Fruit fly (Drosophila melanogaster) whole organism, prepupa: ENCODE data around the gene CG13855.

Source experiments
- Blimp-1 ChIP-seq: fragments of 200-800 bp; sonication (Bioruptor generic); optimal IDR thresholded peaks from 3 replicates; lab custom pipeline; 2017; ENCODE audit warnings: missing biosample characterization, missing genetic modification characterization, mild to moderate bottlenecking, moderate library complexity, missing genetic modification reagents
- CG10631 ChIP-seq: fragments of 200-800 bp; sonication (Bioruptor generic); optimal IDR thresholded peaks from 2 replicates; lab custom pipeline; 2016; ENCODE audit warnings: missing biosample characterization, missing genetic modification characterization
- CG10669 ChIP-seq: fragments of 200-800 bp; sonication (Bioruptor generic); optimal IDR thresholded peaks from 3 replicates; lab custom pipeline; 2018; ENCODE audit warnings: missing biosample characterization, mild to moderate bottlenecking, missing genetic modification characterization, moderate library complexity
- CG15336 ChIP-seq: fragments of 200-800 bp; sonication (Bioruptor generic); IDR thresholded peaks from 2 replicates; pipeline ENCODE4 v1.3.6; 2022; ENCODE audit warnings: missing biosample characterization, missing genetic modification characterization
- CG1621 ChIP-seq: fragments of 200-800 bp; sonication (Bioruptor generic); optimal IDR thresholded peaks from 3 replicates; lab custom pipeline; 2018; ENCODE audit warnings: missing biosample characterization, mild to moderate bottlenecking, missing genetic modification characterization
- CG16779 ChIP-seq: fragments of 200-800 bp; sonication (Bioruptor generic); optimal IDR thresholded peaks from 3 replicates; lab custom pipeline; 2017; ENCODE audit warnings: missing biosample characterization, mild to moderate bottlenecking, missing genetic modification characterization
- CG3032 ChIP-seq: fragments of 200-800 bp; optimal IDR thresholded peaks from 2 replicates; lab custom pipeline; 2019; ENCODE audit warnings: missing biosample characterization, mild to moderate bottlenecking, missing genetic modification characterization, moderate library complexity
- CG31627 ChIP-seq: fragments of 200-800 bp; sonication (Bioruptor generic); optimal IDR thresholded peaks from 3 replicates; lab custom pipeline; 2016; ENCODE audit warnings: missing biosample characterization, missing genetic modification characterization
- CG32006 ChIP-seq: fragments of 200-800 bp; sonication (Bioruptor generic); optimal IDR thresholded peaks from 3 replicates; lab custom pipeline; 2017; ENCODE audit warnings: missing biosample characterization, mild to moderate bottlenecking, missing genetic modification characterization
- CG34406 ChIP-seq: fragments of 200-800 bp; sonication (Bioruptor generic); optimal IDR thresholded peaks from 3 replicates; lab custom pipeline; 2016; ENCODE audit warnings: missing biosample characterization, missing genetic modification characterization
- CG3919 ChIP-seq: fragments of 200-800 bp; sonication (Bioruptor generic); optimal IDR thresholded peaks from 3 replicates; lab custom pipeline; 2016; ENCODE audit warnings: missing biosample characterization, missing genetic modification characterization
- CG4318 ChIP-seq: fragments of 200-800 bp; sonication (Bioruptor generic); optimal IDR thresholded peaks from 3 replicates; lab custom pipeline; 2017; ENCODE audit warnings: missing biosample characterization, mild to moderate bottlenecking, missing genetic modification characterization
- CG6163 ChIP-seq: fragments of 200-800 bp; sonication (Bioruptor generic); IDR thresholded peaks from 3 replicates; pipeline ENCODE4 v1.3.6; 2022; ENCODE audit warnings: missing biosample characterization, missing genetic modification characterization
- CG6276 ChIP-seq: fragments of 200-800 bp; sonication (Bioruptor generic); optimal IDR thresholded peaks from 2 replicates; lab custom pipeline; 2017; ENCODE audit warnings: missing biosample characterization, mild to moderate bottlenecking, missing genetic modification characterization
- CG6792 ChIP-seq: fragments of 200-800 bp; sonication (Bioruptor generic); optimal IDR thresholded peaks from 3 replicates; lab custom pipeline; 2016; ENCODE audit warnings: missing biosample characterization, missing genetic modification characterization
- CG6808 ChIP-seq: fragments of 200-800 bp; sonication (Bioruptor generic); optimal IDR thresholded peaks from 3 replicates; lab custom pipeline; 2017; ENCODE audit warnings: missing biosample characterization, missing genetic modification characterization, mild to moderate bottlenecking, moderate library complexity, missing genetic modification reagents
- CG6854 ChIP-seq: fragments of 200-800 bp; sonication (Bioruptor generic); optimal IDR thresholded peaks from 2 replicates; lab custom pipeline; 2017; ENCODE audit warnings: missing biosample characterization, mild to moderate bottlenecking, missing genetic modification characterization
- CG8119 ChIP-seq: fragments of 200-800 bp; sonication (Bioruptor generic); IDR thresholded peaks from 3 replicates; pipeline ENCODE4 v1.3.6; 2022; ENCODE audit warnings: missing biosample characterization, missing genetic modification characterization
- CG8319 ChIP-seq: fragments of 200-800 bp; sonication (Bioruptor generic); optimal IDR thresholded peaks from 3 replicates; lab custom pipeline; 2016; ENCODE audit warnings: missing biosample characterization, missing genetic modification characterization
- CG8632 ChIP-seq: fragments of 200-800 bp; sonication (Bioruptor generic); optimal IDR thresholded peaks from 3 replicates; lab custom pipeline; 2016; ENCODE audit warnings: missing biosample characterization, missing genetic modification characterization
- CG9139 ChIP-seq: fragments of 200-800 bp; sonication (Bioruptor generic); optimal IDR thresholded peaks from 3 replicates; lab custom pipeline; 2017; ENCODE audit warnings: missing biosample characterization, mild to moderate bottlenecking, missing genetic modification characterization
- Eip75B ChIP-seq: fragments of 200-800 bp; sonication (Bioruptor generic); optimal IDR thresholded peaks from 3 replicates; lab custom pipeline; 2016; ENCODE audit warnings: missing biosample characterization, missing genetic modification characterization
- Eip78C ChIP-seq: fragments of 200-800 bp; sonication (Bioruptor generic); peaks from one replicate; lab custom pipeline; 2016; ENCODE audit warnings: missing biosample characterization, missing genetic modification characterization
- Eip93F ChIP-seq: fragments of 200-800 bp; sonication (Bioruptor generic); optimal IDR thresholded peaks from 2 replicates; lab custom pipeline; 2016; ENCODE audit warnings: missing biosample characterization, mild to moderate bottlenecking, missing genetic modification characterization
- Ets21C ChIP-seq: fragments of 200-800 bp; sonication (Bioruptor generic); optimal IDR thresholded peaks from 3 replicates; lab custom pipeline; 2016; ENCODE audit warnings: missing biosample characterization, missing genetic modification characterization
- Ets96B ChIP-seq: fragments of 200-800 bp; optimal IDR thresholded peaks from 2 replicates; lab custom pipeline; 2019; ENCODE audit warnings: missing biosample characterization, mild to moderate bottlenecking, missing genetic modification characterization, moderate library complexity
- Gug ChIP-seq: fragments of 200-800 bp; sonication (Bioruptor generic); IDR thresholded peaks from 2 replicates; pipeline ENCODE4 v1.3.6; 2022; ENCODE audit warnings: missing biosample characterization, missing genetic modification characterization
- Hr38 ChIP-seq: sonication (Bioruptor generic); optimal IDR thresholded peaks from 2 replicates; lab custom pipeline; 2016; ENCODE audit warnings: missing biosample characterization, missing genetic modification characterization
- Hr39 ChIP-seq: fragments of 200-800 bp; sonication (Bioruptor generic); optimal IDR thresholded peaks from 2 replicates; lab custom pipeline; 2016; ENCODE audit warnings: missing biosample characterization, missing genetic modification characterization
- Hr4 ChIP-seq: fragments of 200-800 bp; sonication (Bioruptor generic); optimal IDR thresholded peaks from 3 replicates; lab custom pipeline; 2016; ENCODE audit warnings: missing biosample characterization, missing genetic modification characterization
- Lpt ChIP-seq: fragments of 200-800 bp; sonication (Bioruptor generic); optimal IDR thresholded peaks from 3 replicates; lab custom pipeline; 2016; ENCODE audit warnings: missing biosample characterization, missing genetic modification characterization
- OdsH ChIP-seq: fragments of 200-800 bp; sonication (Bioruptor generic); optimal IDR thresholded peaks from 3 replicates; lab custom pipeline; 2016; ENCODE audit warnings: missing biosample characterization, missing genetic modification characterization
- Smox ChIP-seq: fragments of 200-800 bp; sonication (Bioruptor generic); optimal IDR thresholded peaks from 3 replicates; lab custom pipeline; 2016; ENCODE audit warnings: missing biosample characterization, missing genetic modification characterization
- Sox14 ChIP-seq: fragments of 200-800 bp; sonication (Bioruptor generic); optimal IDR thresholded peaks from 3 replicates; lab custom pipeline; 2016; ENCODE audit warnings: missing biosample characterization, missing genetic modification characterization
- Sox15 ChIP-seq: fragments of 200-800 bp; sonication (Bioruptor generic); optimal IDR thresholded peaks from 3 replicates; lab custom pipeline; 2016; ENCODE audit warnings: missing biosample characterization, missing genetic modification characterization
- acj6 ChIP-seq: fragments of 200-800 bp; sonication (Bioruptor generic); optimal IDR thresholded peaks from 3 replicates; lab custom pipeline; 2016; ENCODE audit warnings: missing biosample characterization, missing genetic modification characterization
- cyc ChIP-seq: fragments of 200-800 bp; sonication (Bioruptor generic); optimal IDR thresholded peaks from 3 replicates; lab custom pipeline; 2016; ENCODE audit warnings: missing biosample characterization, missing genetic modification characterization
- dac ChIP-seq: fragments of 200-800 bp; sonication (Bioruptor generic); optimal IDR thresholded peaks from 2 replicates; lab custom pipeline; 2017; ENCODE audit warnings: missing biosample characterization, mild to moderate bottlenecking, missing genetic modification characterization
- dsx ChIP-seq: fragments of 200-800 bp; optimal IDR thresholded peaks from 3 replicates; lab custom pipeline; 2019; ENCODE audit warnings: missing biosample characterization, mild to moderate bottlenecking, missing genetic modification characterization, moderate library complexity; ENCODE audit not compliant: poor library complexity, severe bottlenecking
- eg ChIP-seq: fragments of 200-800 bp; sonication (Bioruptor generic); IDR thresholded peaks from 3 replicates; pipeline ENCODE4 v1.3.6; 2022; ENCODE audit warnings: missing biosample characterization, missing genetic modification characterization
- esn ChIP-seq: fragments of 200-800 bp; sonication (Bioruptor generic); optimal IDR thresholded peaks from 2 replicates; lab custom pipeline; 2016; ENCODE audit warnings: missing biosample characterization, mild to moderate bottlenecking, missing genetic modification characterization, moderate library complexity
- fd59A ChIP-seq: fragments of 200-800 bp; sonication (Bioruptor generic); optimal IDR thresholded peaks from 2 replicates; lab custom pipeline; 2017; ENCODE audit warnings: missing biosample characterization, mild to moderate bottlenecking, missing genetic modification characterization, missing genetic modification reagents
- fd85E ChIP-seq: fragments of 200-800 bp; sonication (Bioruptor generic); optimal IDR thresholded peaks from 3 replicates; lab custom pipeline; 2016; ENCODE audit warnings: missing biosample characterization, missing genetic modification characterization
- fkh ChIP-seq: fragments of 200-800 bp; sonication (Bioruptor generic); optimal IDR thresholded peaks from 3 replicates; lab custom pipeline; 2017; ENCODE audit warnings: missing biosample characterization, mild to moderate bottlenecking, missing genetic modification characterization, moderate library complexity
- lz ChIP-seq: fragments of 200-800 bp; sonication (Bioruptor generic); optimal IDR thresholded peaks from 3 replicates; lab custom pipeline; 2016; ENCODE audit warnings: missing biosample characterization, missing genetic modification characterization
- net ChIP-seq: fragments of 200-800 bp; sonication (Bioruptor generic); optimal IDR thresholded peaks from 3 replicates; lab custom pipeline; 2016; ENCODE audit warnings: missing biosample characterization, missing genetic modification characterization
- pdm3 ChIP-seq: fragments of 200-800 bp; sonication (Bioruptor generic); optimal IDR thresholded peaks from 3 replicates; lab custom pipeline; 2016; ENCODE audit warnings: missing biosample characterization, missing genetic modification characterization
- salr ChIP-seq, 2 experiments: fragments of 200-800 bp; sonication (Bioruptor generic); optimal IDR thresholded peaks; 3 replicates each; lab custom pipeline; 2016 to 2018; ENCODE audit warnings: missing biosample characterization in 2 of 2, missing genetic modification characterization in 2 of 2, mild to moderate bottlenecking in 1 of 2
- spab ChIP-seq: fragments of 200-800 bp; sonication (Bioruptor generic); optimal IDR thresholded peaks from 2 replicates; lab custom pipeline; 2017; ENCODE audit warnings: missing biosample characterization, mild to moderate bottlenecking, missing genetic modification characterization, missing genetic modification reagents
- svp ChIP-seq: fragments of 200-800 bp; sonication (Bioruptor generic); peaks from one replicate; lab custom pipeline; 2016; ENCODE audit warnings: missing biosample characterization, missing genetic modification characterization
- topi ChIP-seq: fragments of 200-800 bp; sonication (Bioruptor generic); optimal IDR thresholded peaks from 3 replicates; lab custom pipeline; 2016; ENCODE audit warnings: missing biosample characterization, missing genetic modification characterization

Gene CG13855

dm6 chr3R:22395409-22396178, 10.1 kb upstream of the CG13855 start:
- no peak for TF ChIP-seq Eip93F (GFP tag; lab: Kevin White, UChicago)
- TF ChIP-seq CG8119 (GFP tag; lab: Robert Waterston, UW): peak; percentile 41; the same call in 1 of the 3 replicates
- TF ChIP-seq salr (GFP tag; optimal IDR thresholded peaks at IDR 0.05; lab: Kevin White, UChicago): no peak
- TF ChIP-seq CG3919 (GFP tag; lab: Kevin White, UChicago): peak; percentile 19
- no peak for TF ChIP-seq CG8319 (GFP tag; lab: Kevin White, UChicago)
- peak; percentile 45 for TF ChIP-seq Hr4
- no peak for TF ChIP-seq CG6792 (GFP tag; lab: Kevin White, UChicago)
- TF ChIP-seq Hr39: no peak
- TF ChIP-seq CG9139: no peak
- no peak for TF ChIP-seq Hr38
- TF ChIP-seq fkh: no peak
- TF ChIP-seq CG31627 (GFP tag; lab: Kevin White, UChicago): no peak
- no peak for TF ChIP-seq CG6276 (GFP tag; lab: Kevin White, UChicago)
- TF ChIP-seq Gug (GFP tag; lab: Robert Waterston, UW): peak; percentile 31; the same call in 1 of the 2 replicates
- no peak for TF ChIP-seq Sox15 (GFP tag; lab: Kevin White, UChicago)
- TF ChIP-seq Eip75B: no peak
- TF ChIP-seq CG16779: no peak
- no peak for TF ChIP-seq CG6854 (GFP tag; lab: Kevin White, UChicago)
- no peak for TF ChIP-seq dac (GFP tag; lab: Kevin White, UChicago)
- no peak for TF ChIP-seq CG6808 (GFP tag; lab: Kevin White, UChicago)
- TF ChIP-seq OdsH (GFP tag; lab: Kevin White, UChicago): no peak
- TF ChIP-seq topi (GFP tag; lab: Kevin White, UChicago): no peak
- TF ChIP-seq net (GFP tag; lab: Kevin White, UChicago): no peak
- TF ChIP-seq CG32006: peak; percentile 58
- no peak for TF ChIP-seq fd85E
- no peak for TF ChIP-seq svp (GFP tag; lab: Kevin White, UChicago)
- TF ChIP-seq pdm3 (GFP tag; lab: Kevin White, UChicago): peak; percentile 18
- TF ChIP-seq acj6 (GFP tag; lab: Kevin White, UChicago): no peak
- no peak for TF ChIP-seq eg
- TF ChIP-seq Blimp-1 (GFP tag; lab: Kevin White, UChicago): peak; percentile 27
- TF ChIP-seq spab (GFP tag; lab: Kevin White, UChicago): no peak
- TF ChIP-seq Eip78C (GFP tag; lab: Kevin White, UChicago): peak; percentile 73
- TF ChIP-seq lz (GFP tag; lab: Kevin White, UChicago): no peak
- TF ChIP-seq cyc: no peak
- TF ChIP-seq CG8632 (GFP tag; lab: Kevin White, UChicago): no peak
- no peak for TF ChIP-seq esn
- TF ChIP-seq Smox (GFP tag; lab: Kevin White, UChicago): no peak
- TF ChIP-seq Ets21C (GFP tag; lab: Kevin White, UChicago): no peak
- TF ChIP-seq CG10669 (GFP tag; lab: Kevin White, UChicago): no peak
- 0 out of 3 replicates have a peak, but pooled peaks have one; percentile 24 for TF ChIP-seq CG6163 (GFP tag; lab: Robert Waterston, UW)
- no peak for TF ChIP-seq Sox14 (GFP tag; lab: Kevin White, UChicago)
- no peak for TF ChIP-seq fd59A (GFP tag; lab: Kevin White, UChicago)
- TF ChIP-seq CG15336: 0 out of 2 replicates have a peak, but pooled peaks have one; percentile 15
- peak; percentile 5 for TF ChIP-seq Lpt (GFP tag; lab: Kevin White, UChicago)
- no peak for TF ChIP-seq CG10631 (GFP tag; lab: Kevin White, UChicago)
- TF ChIP-seq dsx (GFP tag; lab: Kevin White, UChicago): peak; percentile 5
- TF ChIP-seq CG3032: no peak
- TF ChIP-seq CG34406: no peak
- TF ChIP-seq Ets96B (tag; lab: Kevin White, UChicago): no peak
- no peak for TF ChIP-seq CG1621 (tag; lab: Kevin White, UChicago)
- TF ChIP-seq CG4318 (GFP tag; lab: Kevin White, UChicago): peak; percentile 27
